Worm (Caenorhabditis elegans) whole organism, L2 larva: ENCODE measurements around the gene usp-4.
A peak's percentile ranks its signal among the peaks of the same experiment; 100 is the strongest.

Experiments
- fos-1 ChIP-seq: fragments of 150-350 bp; optimal IDR thresholded peaks from 2 replicates; lab custom pipeline; 2014; ENCODE audit warnings: missing biosample characterization, missing genetic modification characterization
- nhr-23 ChIP-seq: fragments of 150-350 bp; optimal IDR thresholded peaks from 2 replicates; lab custom pipeline; 2014; ENCODE audit warnings: missing biosample characterization, missing genetic modification reagents, missing genetic modification characterization
- nhr-6 ChIP-seq: fragments of 150-350 bp; optimal IDR thresholded peaks from 2 replicates; lab custom pipeline; 2014; ENCODE audit warnings: missing biosample characterization, missing genetic modification characterization
- sma-9 ChIP-seq, 2 experiments: fragments of 150-350 bp in 1 of 2; sonication (generic microtip) in 1 of 2; optimal IDR thresholded peaks; 2 replicates each; lab custom pipeline; 2014 to 2016; ENCODE audit warnings: missing genetic modification characterization in 2 of 2, mild to moderate bottlenecking in 1 of 2, missing biosample characterization in 1 of 2, missing compliant biosample characterization in 1 of 2, missing genetic modification reagents in 1 of 2, moderate library complexity in 1 of 2

DNA sequence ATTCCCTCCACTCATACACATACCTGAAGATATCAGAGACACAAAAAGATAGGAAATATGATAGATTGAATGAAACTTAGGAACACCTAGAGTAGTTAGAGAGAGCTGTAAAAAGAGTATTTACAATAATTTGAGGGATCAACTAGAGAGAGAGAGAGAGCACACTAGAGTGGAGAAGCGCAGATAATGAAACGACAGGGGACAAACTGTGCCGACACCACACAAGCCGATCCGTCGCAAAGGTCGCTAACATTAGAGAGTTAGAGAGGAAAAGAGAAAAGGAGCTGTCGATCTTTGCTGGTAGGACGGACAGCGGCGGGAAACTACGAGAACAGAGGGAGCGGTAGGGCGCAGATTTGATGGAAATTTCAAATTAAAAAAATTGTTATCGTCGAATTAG is 28.0 kb downstream of the usp-4 start, which contains the start of gene dyci-1:
- no peak for TF ChIP-seq nhr-23 (tag; lab: Kevin White, UChicago)
- TF ChIP-seq sma-9 (GFP tag; optimal IDR thresholded peaks at IDR 0.05; lab: Kevin White, UChicago), result peak; percentile 7
- no peak for TF ChIP-seq sma-9 (tag; optimal IDR thresholded peaks at IDR 0.05; lab: Kevin White, UChicago)
- TF ChIP-seq nhr-6 (tag; lab: Kevin White, UChicago), result no peak
- TF ChIP-seq fos-1 (tag; lab: Kevin White, UChicago), result peak; percentile 27
